Fruit fly (Drosophila melanogaster) whole organism, embryonic: ENCODE results near the gene Ask1.
A peak's percentile ranks its signal among the peaks of the same experiment; 100 is the strongest.

ENCODE experiments used
- Adf1 ChIP-seq: fragments of 200-800 bp; sonication (Bioruptor generic); IDR thresholded peaks from 2 replicates; pipeline ENCODE4 v1.3.6; 2022; ENCODE audit warnings: missing biosample characterization, missing genetic modification characterization
- Bgb ChIP-seq: fragments of 200-800 bp; sonication (Bioruptor generic); IDR thresholded peaks from 2 replicates; pipeline ENCODE4 v1.3.6; 2022; ENCODE audit warnings: missing biosample characterization, missing genetic modification characterization; ENCODE audit not compliant: partially characterized antibody
- CG1024 ChIP-seq: fragments of 200-800 bp; sonication (Bioruptor generic); IDR thresholded peaks from 2 replicates; pipeline ENCODE4 v1.3.6; 2022; ENCODE audit warnings: missing biosample characterization, missing genetic modification characterization
- CG10267 ChIP-seq: fragments of 200-800 bp; sonication (Bioruptor generic); optimal IDR thresholded peaks from 2 replicates; lab custom pipeline; 2018; ENCODE audit warnings: missing biosample characterization, mild to moderate bottlenecking, missing genetic modification characterization, moderate library complexity
- CG10431 ChIP-seq: fragments of 200-800 bp; sonication (Bioruptor generic); optimal IDR thresholded peaks from 3 replicates; lab custom pipeline; 2018; ENCODE audit warnings: missing biosample characterization, mild to moderate bottlenecking, missing genetic modification characterization
- CG11085 ChIP-seq: fragments of 200-800 bp; sonication (Bioruptor generic); IDR thresholded peaks from 2 replicates; pipeline ENCODE4 v1.3.6; 2022; ENCODE audit warnings: missing biosample characterization, missing genetic modification characterization
- CG11093 ChIP-seq: fragments of 200-800 bp; sonication (Bioruptor generic); IDR thresholded peaks from 3 replicates; pipeline ENCODE4 v1.3.6; 2022; ENCODE audit warnings: missing biosample characterization, missing genetic modification characterization
- CG11695 ChIP-seq: fragments of 200-800 bp; sonication (Bioruptor generic); IDR thresholded peaks from 3 replicates; pipeline ENCODE4 v1.3.6; 2022; ENCODE audit warnings: missing biosample characterization, missing genetic modification characterization
- CG11696 ChIP-seq: fragments of 200-800 bp; sonication (Bioruptor generic); IDR thresholded peaks from 2 replicates; pipeline ENCODE4 v1.3.6; 2022; ENCODE audit warnings: missing biosample characterization, missing genetic modification characterization
- CG11723 ChIP-seq: fragments of 200-800 bp; sonication (Bioruptor generic); optimal IDR thresholded peaks from 2 replicates; lab custom pipeline; 2017; ENCODE audit warnings: missing biosample characterization, mild to moderate bottlenecking, missing genetic modification characterization
- CG13123 ChIP-seq: fragments of 200-800 bp; sonication (Bioruptor generic); optimal IDR thresholded peaks from 2 replicates; lab custom pipeline; 2016; ENCODE audit warnings: missing biosample characterization, missing genetic modification characterization
- CG15011 ChIP-seq: fragments of 200-800 bp; sonication (Bioruptor generic); optimal IDR thresholded peaks from 3 replicates; lab custom pipeline; 2018; ENCODE audit warnings: missing biosample characterization, mild to moderate bottlenecking, missing genetic modification characterization
- CG15601 ChIP-seq: fragments of 200-800 bp; sonication (Bioruptor generic); optimal IDR thresholded peaks from 3 replicates; lab custom pipeline; 2019; ENCODE audit warnings: missing biosample characterization, mild to moderate bottlenecking, missing genetic modification characterization, moderate library complexity
- CG17186 ChIP-seq: fragments of 200-800 bp; sonication (Bioruptor generic); optimal IDR thresholded peaks from 3 replicates; lab custom pipeline; 2017; ENCODE audit warnings: missing biosample characterization, missing genetic modification reagents, missing genetic modification characterization
- CG18619 ChIP-seq: fragments of 200-800 bp; sonication (Bioruptor generic); optimal IDR thresholded peaks from 3 replicates; lab custom pipeline; 2017; ENCODE audit warnings: missing biosample characterization, mild to moderate bottlenecking, missing genetic modification characterization
- CG2875 ChIP-seq: fragments of 200-800 bp; sonication (Bioruptor generic); optimal IDR thresholded peaks from 2 replicates; lab custom pipeline; 2017; ENCODE audit warnings: missing biosample characterization, mild to moderate bottlenecking, missing genetic modification characterization, missing genetic modification reagents
- CG8089 ChIP-seq: fragments of 200-800 bp; sonication (Bioruptor generic); optimal IDR thresholded peaks from 3 replicates; lab custom pipeline; 2016; ENCODE audit warnings: missing biosample characterization, missing genetic modification characterization
- CG8281 ChIP-seq: fragments of 200-800 bp; sonication (Bioruptor generic); optimal IDR thresholded peaks from 2 replicates; lab custom pipeline; 2018; ENCODE audit warnings: missing biosample characterization, mild to moderate bottlenecking, missing genetic modification characterization, moderate library complexity
- Camta ChIP-seq: fragments of 200-800 bp; sonication (Bioruptor generic); optimal IDR thresholded peaks from 2 replicates; lab custom pipeline; 2016; ENCODE audit warnings: missing biosample characterization, missing genetic modification characterization
- CrebB ChIP-seq: fragments of 200-800 bp; sonication (Bioruptor generic); optimal IDR thresholded peaks from 3 replicates; lab custom pipeline; 2018; ENCODE audit warnings: missing biosample characterization, mild to moderate bottlenecking, missing genetic modification characterization
- Deaf1 ChIP-seq: fragments of 200-800 bp; optimal IDR thresholded peaks from 3 replicates; lab custom pipeline; 2019; ENCODE audit warnings: missing biosample characterization, mild to moderate bottlenecking, missing genetic modification characterization, moderate library complexity
- Dfd ChIP-seq, 2 experiments: fragments of >200 bp; optimal IDR thresholded peaks; 2 replicates each; lab custom pipeline; 2017; ENCODE audit warnings: missing biosample characterization in 2 of 2, missing genetic modification characterization in 2 of 2
- E2f2 ChIP-seq: fragments of 200-800 bp; sonication (Bioruptor generic); IDR thresholded peaks from 2 replicates; pipeline ENCODE4 v1.3.6; 2022; ENCODE audit warnings: missing biosample characterization, missing genetic modification characterization
- H15 ChIP-seq: fragments of 200-800 bp; sonication (Bioruptor generic); IDR thresholded peaks from 3 replicates; pipeline ENCODE4 v1.3.6; 2022; ENCODE audit warnings: missing biosample characterization, missing genetic modification characterization
- HLH54F ChIP-seq: fragments of 200-800 bp; sonication (Bioruptor generic); optimal IDR thresholded peaks from 3 replicates; lab custom pipeline; 2016; ENCODE audit warnings: missing biosample characterization, missing genetic modification characterization
- MTF-1 ChIP-seq: fragments of 200-800 bp; sonication (Bioruptor generic); optimal IDR thresholded peaks from 2 replicates; lab custom pipeline; 2018; ENCODE audit warnings: missing biosample characterization, mild to moderate bottlenecking, missing genetic modification characterization, borderline replicate concordance
- NC2β ChIP-seq: fragments of 200-800 bp; sonication (Bioruptor generic); optimal IDR thresholded peaks from 2 replicates; lab custom pipeline; 2016; ENCODE audit warnings: missing biosample characterization, missing genetic modification characterization
- Rx ChIP-seq: fragments of 200-800 bp; sonication (Bioruptor generic); IDR thresholded peaks from 2 replicates; pipeline ENCODE4 v1.3.6; 2022; ENCODE audit warnings: missing biosample characterization, missing genetic modification characterization
- Scr ChIP-seq: fragments of 200-800 bp; sonication (Bioruptor generic); IDR thresholded peaks from 2 replicates; pipeline ENCODE4 v1.3.6; 2022; ENCODE audit warnings: missing biosample characterization, missing genetic modification characterization; ENCODE audit not compliant: partially characterized antibody
- az2 ChIP-seq: fragments of 200-800 bp; sonication (Bioruptor generic); optimal IDR thresholded peaks from 3 replicates; lab custom pipeline; 2016; ENCODE audit warnings: missing biosample characterization, missing genetic modification characterization
- bab2 ChIP-seq: fragments of 200-800 bp; sonication (Bioruptor generic); optimal IDR thresholded peaks from 2 replicates; lab custom pipeline; 2016; ENCODE audit warnings: missing biosample characterization, missing genetic modification characterization
- bbx ChIP-seq: fragments of 200-800 bp; sonication (Bioruptor generic); IDR thresholded peaks from 2 replicates; pipeline ENCODE4 v1.3.6; 2022; ENCODE audit warnings: missing biosample characterization, missing genetic modification characterization; ENCODE audit not compliant: partially characterized antibody
- dati ChIP-seq: fragments of 200-800 bp; sonication (Bioruptor generic); IDR thresholded peaks from 2 replicates; pipeline ENCODE4 v1.3.6; 2022; ENCODE audit warnings: missing biosample characterization, missing genetic modification characterization
- eyg ChIP-seq: fragments of 200-800 bp; sonication (Bioruptor generic); optimal IDR thresholded peaks from 3 replicates; lab custom pipeline; 2016; ENCODE audit warnings: missing biosample characterization, missing genetic modification characterization
- fd64A ChIP-seq: fragments of 200-800 bp; sonication (Bioruptor generic); optimal IDR thresholded peaks from 3 replicates; lab custom pipeline; 2018; ENCODE audit warnings: missing biosample characterization, mild to moderate bottlenecking, missing genetic modification characterization
- h ChIP-seq: fragments of >200 bp; optimal IDR thresholded peaks from 2 replicates; lab custom pipeline; 2017
- ken ChIP-seq: fragments of 200-800 bp; sonication (Bioruptor generic); IDR thresholded peaks from 3 replicates; pipeline ENCODE4 v1.3.6; 2022; ENCODE audit warnings: missing biosample characterization, missing genetic modification characterization
- lilli ChIP-seq: fragments of 200-800 bp; sonication (Bioruptor generic); optimal IDR thresholded peaks from 3 replicates; lab custom pipeline; 2016; ENCODE audit warnings: missing biosample characterization, missing genetic modification characterization
- lov ChIP-seq, 2 experiments: fragments of 200-800 bp in 1 of 2; fragments of >200 bp in 1 of 2; sonication (Bioruptor generic) in 1 of 2; IDR thresholded peaks in 1 of 2; optimal IDR thresholded peaks in 1 of 2; 2 replicates in 1 of 2; 3 replicates in 1 of 2; pipeline versions ENCODE4 v1.3.6 to Lab custom; 2017 to 2022; ENCODE audit warnings: missing biosample characterization in 1 of 2, missing genetic modification characterization in 1 of 2
- mam ChIP-seq: fragments of 200-800 bp; sonication (Bioruptor generic); optimal IDR thresholded peaks from 3 replicates; lab custom pipeline; 2016; ENCODE audit warnings: missing biosample characterization, missing genetic modification characterization
- mirr ChIP-seq: fragments of 200-800 bp; sonication (Bioruptor generic); optimal IDR thresholded peaks from 3 replicates; lab custom pipeline; 2018; ENCODE audit warnings: missing biosample characterization, mild to moderate bottlenecking, missing genetic modification characterization
- nmo ChIP-seq: fragments of 200-800 bp; sonication (Bioruptor generic); optimal IDR thresholded peaks from 2 replicates; lab custom pipeline; 2018; ENCODE audit warnings: missing biosample characterization, mild to moderate bottlenecking, missing genetic modification characterization, moderate library complexity
- prd ChIP-seq, 3 experiments: fragments of >200 bp in 2 of 3; fragments of 200-800 bp in 1 of 3; sonication (Bioruptor generic) in 1 of 3; optimal IDR thresholded peaks in 2 of 3; IDR thresholded peaks in 1 of 3; 2 replicates in 2 of 3; 3 replicates in 1 of 3; pipeline versions ENCODE4 v1.3.6 to Lab custom; 2017 to 2022; ENCODE audit warnings: missing biosample characterization in 1 of 3, missing genetic modification characterization in 1 of 3
- sc ChIP-seq, 3 experiments: fragments of >200 bp in 2 of 3; fragments of 200-800 bp in 1 of 3; sonication (Bioruptor generic) in 1 of 3; optimal IDR thresholded peaks; 2 replicates in 2 of 3; 3 replicates in 1 of 3; lab custom pipeline; 2017; ENCODE audit warnings: mild to moderate bottlenecking in 1 of 3, missing biosample characterization in 1 of 3, missing genetic modification characterization in 1 of 3, missing genetic modification reagents in 1 of 3
- sima ChIP-seq: fragments of 200-800 bp; sonication (Bioruptor generic); optimal IDR thresholded peaks from 2 replicates; lab custom pipeline; 2016; ENCODE audit warnings: missing biosample characterization, missing genetic modification characterization
- tna ChIP-seq: fragments of 200-800 bp; sonication (Bioruptor generic); IDR thresholded peaks from 2 replicates; pipeline ENCODE4 v1.3.6; 2022; ENCODE audit warnings: missing biosample characterization, missing genetic modification characterization; ENCODE audit not compliant: partially characterized antibody
- unc-4 ChIP-seq: fragments of 200-800 bp; sonication (Bioruptor generic); IDR thresholded peaks from 2 replicates; pipeline ENCODE4 v1.3.6; 2022; ENCODE audit warnings: missing biosample characterization, missing genetic modification characterization; ENCODE audit not compliant: partially characterized antibody
- wdn ChIP-seq: fragments of 200-800 bp; sonication (Bioruptor generic); IDR thresholded peaks from 2 replicates; pipeline ENCODE4 v1.3.6; 2022; ENCODE audit warnings: missing biosample characterization, missing genetic modification characterization
- zf30C ChIP-seq: fragments of 200-800 bp; sonication (Bioruptor generic); optimal IDR thresholded peaks from 3 replicates; lab custom pipeline; 2018; ENCODE audit warnings: missing biosample characterization, mild to moderate bottlenecking, missing genetic modification characterization

The Ask1 gene

DNA sequence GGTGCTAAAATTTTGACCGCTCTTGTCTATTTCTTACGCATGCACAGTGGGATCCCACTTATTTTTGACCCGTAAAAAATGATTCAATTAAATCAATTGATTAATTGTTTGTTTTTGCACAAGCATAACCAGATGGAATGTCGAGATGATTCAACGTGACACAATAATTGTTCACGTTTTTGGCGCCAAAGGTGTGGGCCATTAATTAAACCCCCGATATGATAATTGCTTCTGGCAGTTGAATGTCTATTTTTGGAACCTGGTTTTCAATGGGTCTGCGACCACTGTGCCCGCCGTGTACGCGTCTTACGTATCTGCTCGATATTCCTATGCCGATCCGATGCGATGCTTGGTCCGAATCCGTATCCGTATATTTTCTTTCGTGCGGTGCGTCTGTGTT is 12.5 kb downstream of the Ask1 start (continued):
- TF ChIP-seq H15 (peak; percentile 68), wdn (GFP tag; lab: Robert Waterston, UW) (peak; percentile 59; the same call in 1 of the 2 replicates), tna (GFP tag; lab: Robert Waterston, UW) (no peak), lilli (GFP tag; lab: Kevin White, UChicago) (peak; percentile 75), Deaf1 (tag; lab: Kevin White, UChicago) (peak; percentile 55), CG11085 (GFP tag; lab: Robert Waterston, UW) (peak; percentile 45; the same call in 1 of the 2 replicates), CG17186 (no peak), prd (optimal IDR thresholded peaks at IDR 0.05; lab: Kevin White, UChicago) (no peak), prd (GFP tag; IDR thresholded peaks at IDR 0.05; lab: Robert Waterston, UW) (peak; percentile 84), CG18619 (GFP tag; lab: Kevin White, UChicago) (peak; percentile 39), Adf1 (GFP tag; lab: Robert Waterston, UW) (0 out of 2 replicates have a peak, but pooled peaks have one; percentile 10), dati (GFP tag; lab: Robert Waterston, UW) (peak; percentile 28; the same call in 1 of the 2 replicates), zf30C (GFP tag; lab: Kevin White, UChicago) (no peak), CG10267 (tag; lab: Kevin White, UChicago) (peak; percentile 56), NC2β (GFP tag; lab: Kevin White, UChicago) (peak; percentile 73), h (lab: Kevin White, UChicago) (no peak), Scr (GFP tag; lab: Robert Waterston, UW) (0 out of 2 replicates have a peak, but pooled peaks have one; percentile 25), Bgb (GFP tag; lab: Robert Waterston, UW) (peak; percentile 41), CG11093 (GFP tag; lab: Robert Waterston, UW) (peak; percentile 57; the same call in 2 of the 3 replicates), HLH54F (peak; percentile 55), ken (GFP tag; lab: Robert Waterston, UW) (peak; percentile 71; the same call in 1 of the 3 replicates), sima (GFP tag; lab: Kevin White, UChicago) (no peak), CG10431 (GFP tag; lab: Kevin White, UChicago) (no peak), mam (peak; percentile 78), sc (optimal IDR thresholded peaks at IDR 0.05; lab: Kevin White, UChicago) (no peak), sc (GFP tag; optimal IDR thresholded peaks at IDR 0.05; lab: Kevin White, UChicago) (no peak), MTF-1 (GFP tag; lab: Kevin White, UChicago) (peak; percentile 51), Dfd (GFP tag; optimal IDR thresholded peaks at IDR 0.05; lab: Kevin White, UChicago) (no peak), fd64A (peak; percentile 47), CG11696 (GFP tag; lab: Robert Waterston, UW) (peak; percentile 68), Rx (GFP tag; lab: Robert Waterston, UW) (peak; percentile 53), CG8089 (GFP tag; lab: Kevin White, UChicago) (peak; percentile 31), CG11723 (GFP tag; lab: Kevin White, UChicago) (peak; percentile 52), CG2875 (GFP tag; lab: Kevin White, UChicago) (peak; percentile 24), bbx (GFP tag; lab: Robert Waterston, UW) (peak; percentile 44; the same call in 1 of the 2 replicates), mirr (GFP tag; lab: Kevin White, UChicago) (peak; percentile 49), az2 (GFP tag; lab: Kevin White, UChicago) (peak; percentile 53), CG13123 (GFP tag; lab: Kevin White, UChicago) (no peak), bab2 (GFP tag; lab: Kevin White, UChicago) (peak; percentile 52), unc-4 (GFP tag; lab: Robert Waterston, UW) (no peak), E2f2 (peak; percentile 43; the same call in 1 of the 2 replicates), CG15601 (peak; percentile 45), lov (optimal IDR thresholded peaks at IDR 0.05; lab: Kevin White, UChicago) (no peak), lov (GFP tag; IDR thresholded peaks at IDR 0.05; lab: Robert Waterston, UW) (0 out of 3 replicates have a peak, but pooled peaks have one; percentile 47), CG11695 (GFP tag; lab: Robert Waterston, UW) (peak; percentile 81), CG8281 (tag; lab: Kevin White, UChicago) (peak; percentile 50), Camta (GFP tag; lab: Kevin White, UChicago) (peak; percentile 42), CrebB (tag; lab: Kevin White, UChicago) (peak; percentile 58), eyg (GFP tag; lab: Kevin White, UChicago) (peak; percentile 39), nmo (peak; percentile 76), CG1024 (no peak), CG15011 (GFP tag; lab: Kevin White, UChicago) (peak; percentile 43)
